Worm (Caenorhabditis elegans): Measurements from ENCODE around the gene lbp-4.

The lbp-4 gene

DNA sequence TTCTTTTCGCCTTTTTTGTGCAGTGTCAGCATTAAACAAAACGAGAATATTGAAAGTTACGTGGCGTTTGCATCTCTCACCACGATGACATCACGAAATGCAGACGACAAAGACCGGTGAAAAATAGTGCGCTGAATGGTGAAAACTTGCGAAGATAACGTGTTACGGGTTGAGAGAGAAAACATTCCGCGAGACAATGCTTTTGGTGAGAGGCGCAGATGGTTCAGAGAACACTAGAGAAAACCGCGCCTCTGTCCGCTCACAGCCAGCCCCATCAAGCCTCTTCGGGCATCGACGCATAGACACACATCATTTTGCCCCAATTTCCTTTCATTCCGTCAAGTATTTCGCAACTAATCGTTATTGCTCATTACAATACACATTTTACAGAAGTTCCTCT lies 34.2 kb downstream of the lbp-4 start, which contains the start of the genes C37C3.9 and C37C3.18 (continued):
- no peak for TF ChIP-seq nhr-77 (tag; optimal IDR thresholded peaks at IDR 0.05)
- no peak for TF ChIP-seq peb-1 (tag; optimal IDR thresholded peaks at IDR 0.05)
- no peak for TF ChIP-seq elt-3 (tag; optimal IDR thresholded peaks at IDR 0.05)
- TF ChIP-seq snpc-4 (tag; optimal IDR thresholded peaks at IDR 0.05), result peak; percentile 88
- TF ChIP-seq ztf-4 (tag; optimal IDR thresholded peaks at IDR 0.05), result peak; percentile 31
- peak; percentile 29 for TF ChIP-seq ama-1 (optimal IDR thresholded peaks at IDR 0.05)
- TF ChIP-seq elt-1 (tag; optimal IDR thresholded peaks at IDR 0.05), result no peak
- peak; percentile 86 for TF ChIP-seq C34F6.9 (tag; optimal IDR thresholded peaks at IDR 0.05)
- peak in 1 of 2 experiments; percentile 58 for TF ChIP-seq mdl-1 (tag; optimal IDR thresholded peaks at IDR 0.05)

DNA sequence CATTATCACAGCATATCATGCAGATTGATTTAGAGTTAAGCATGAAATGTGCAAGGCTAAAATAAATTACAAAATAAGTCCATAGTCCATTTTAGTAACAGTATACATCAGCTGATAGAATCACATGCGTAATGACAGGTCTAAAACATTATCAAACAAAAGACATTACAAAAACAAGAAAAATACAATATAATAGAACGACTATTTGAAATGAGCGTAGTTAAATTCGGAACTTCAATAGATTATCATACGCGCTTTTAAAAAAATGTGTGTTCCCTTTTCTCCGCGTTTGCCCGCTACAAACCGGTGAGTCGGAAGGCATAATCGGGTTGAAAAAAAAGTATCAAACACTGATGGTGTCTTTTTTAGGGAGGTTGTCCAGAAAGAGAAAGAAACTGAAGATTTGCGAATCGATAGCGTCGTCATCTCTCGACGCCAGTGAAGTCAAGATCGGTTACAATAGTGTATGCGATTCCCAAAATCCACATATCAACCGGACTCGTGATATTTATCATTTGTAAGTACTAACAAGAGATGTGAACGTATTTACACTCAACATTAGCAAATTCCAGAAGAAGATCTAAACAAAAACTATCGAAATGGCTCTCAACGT lies 35.1 kb downstream of the lbp-4 start, which contains the start of gene C37C3.2:
Gene C37C3.2 (plus strand): TSS at position 563 of the 613 bp plus-strand sequence.
- peak; percentile 5 for TF ChIP-seq ama-1 (optimal IDR thresholded peaks at IDR 0.05)
- TF ChIP-seq Y55F3AM.14 (GFP tag; optimal IDR thresholded peaks at IDR 0.05), result peak; percentile 37
- TF ChIP-seq blmp-1 (tag; optimal IDR thresholded peaks at IDR 0.05; ENCODE audit: insufficient read depth), result no peak
- no peak for TF ChIP-seq mbf-1 (tag; optimal IDR thresholded peaks at IDR 0.05)
- TF ChIP-seq mdl-1 (tag; optimal IDR thresholded peaks at IDR 0.05), result no peak
- no peak for TF ChIP-seq mab-5 (tag; optimal IDR thresholded peaks at IDR 0.05)

ce11 chrV:7856641-7857040 lies 36.3 kb downstream of the lbp-4 start:
- TF ChIP-seq nhr-25 (tag; optimal IDR thresholded peaks at IDR 0.05) (no peak), sma-3 (GFP tag; optimal IDR thresholded peaks at IDR 0.05) (no peak), nhr-129 (tag; optimal IDR thresholded peaks at IDR 0.05) (no peak), aly-2 (tag; optimal IDR thresholded peaks at IDR 0.05) (no peak), ZK546.5 (tag; optimal IDR thresholded peaks at IDR 0.05) (no peak), lin-39 (tag; optimal IDR thresholded peaks at IDR 0.05) (no peak), C34F6.9 (tag; optimal IDR thresholded peaks at IDR 0.05) (no peak), F13H6.1 (tag; optimal IDR thresholded peaks at IDR 0.05) (no peak), elt-1 (tag; optimal IDR thresholded peaks at IDR 0.05) (no peak), mdl-1 (tag; optimal IDR thresholded peaks at IDR 0.05) (no peak), nhr-12 (tag; optimal IDR thresholded peaks at IDR 0.05) (no peak), egl-27 (tag; optimal IDR thresholded peaks at IDR 0.05) (no peak), skn-1 (tag; optimal IDR thresholded peaks at IDR 0.05) (no peak), ama-1 (optimal IDR thresholded peaks at IDR 0.05) (no peak), nhr-77 (tag; optimal IDR thresholded peaks at IDR 0.05) (no peak), elt-3 (tag; optimal IDR thresholded peaks at IDR 0.05) (no peak), nhr-237 (tag; optimal IDR thresholded peaks at IDR 0.05) (no peak), sma-9 (GFP tag; optimal IDR thresholded peaks at IDR 0.05) (no peak), sma-9 (tag; optimal IDR thresholded peaks at IDR 0.05) (no peak), unc-62 (GFP tag; optimal IDR thresholded peaks at IDR 0.05) (no peak), dmd-4 (tag; optimal IDR thresholded peaks at IDR 0.05) (no peak)

- TF ChIP-seq sma-9 (GFP tag; optimal IDR thresholded peaks at IDR 0.05) (peak; percentile 5), sma-9 (tag; optimal IDR thresholded peaks at IDR 0.05) (no peak), ama-1 (optimal IDR thresholded peaks at IDR 0.05) (peak; percentile 8), F13H6.1 (tag; optimal IDR thresholded peaks at IDR 0.05) (no peak), sma-3 (GFP tag; optimal IDR thresholded peaks at IDR 0.05) (peak; percentile 37), nhr-25 (tag; optimal IDR thresholded peaks at IDR 0.05) (peak; percentile 3), crh-2 (tag; optimal IDR thresholded peaks at IDR 0.05) (peak; percentile 23), nhr-21 (tag; optimal IDR thresholded peaks at IDR 0.05) (peak; percentile 40), nhr-10 (tag; optimal IDR thresholded peaks at IDR 0.05) (no peak), C34F6.9 (tag; optimal IDR thresholded peaks at IDR 0.05) (no peak)
Measured at ce11 chrV:7857931-7858330, 37.6 kb downstream of the lbp-4 start, which contains the start of gene C37C3.1. TSS of gene C37C3.1 (plus strand) at chrV:7857963.

- no peak for TF ChIP-seq zag-1 (tag; optimal IDR thresholded peaks at IDR 0.05)
Measured at ce11 chrV:7861792-7862191, 41.4 kb downstream of the lbp-4 start, which contains the start of gene C37C3.17. TSS of gene C37C3.17 (minus strand) at chrV:7861892.

DNA sequence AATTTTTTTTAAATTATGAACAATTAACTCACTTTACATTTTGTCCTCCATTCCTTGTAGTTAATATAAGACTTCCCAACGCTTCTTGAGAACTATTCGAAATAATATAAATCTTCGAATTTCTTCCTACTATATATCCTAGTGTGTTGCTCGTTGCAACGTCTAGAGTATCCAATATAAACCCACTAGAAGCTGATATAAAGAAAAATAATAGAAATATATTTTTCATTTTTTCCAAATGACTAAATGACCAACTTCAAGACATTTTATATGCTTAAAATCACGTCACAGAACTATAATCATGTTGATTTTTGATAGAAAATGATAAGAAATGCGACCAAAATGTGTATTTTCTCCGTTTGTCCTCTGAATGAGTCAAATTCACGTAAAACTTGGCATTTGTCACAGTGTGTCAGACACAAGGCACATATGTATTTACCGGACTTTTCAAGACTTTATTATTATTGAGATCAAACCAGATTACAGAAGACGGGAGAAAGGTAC lies 42.7 kb downstream of the lbp-4 start, which contains the start of gene C37C3.10:
Gene C37C3.10 (minus strand): TSS at position 51 of the 504 bp plus-strand sequence.
- TF ChIP-seq C34F6.9 (tag; optimal IDR thresholded peaks at IDR 0.05) (no peak), fos-1 (tag; optimal IDR thresholded peaks at IDR 0.05) (peak; percentile 61), ceh-16 (tag; optimal IDR thresholded peaks at IDR 0.05) (no peak), elt-1 (tag; optimal IDR thresholded peaks at IDR 0.05) (no peak), blmp-1 (tag; optimal IDR thresholded peaks at IDR 0.05; ENCODE audit: insufficient read depth) (no peak)

Measured in whole organism, L2 larva.